Fruit fly (Drosophila melanogaster) whole organism, wandering third instar larva: ENCODE data around the gene Btk.

Experiments
- Abd-B ChIP-seq: fragments of >200 bp; optimal IDR thresholded peaks from 2 replicates; lab custom pipeline; 2017; ENCODE audit warnings: missing biosample characterization, missing genetic modification characterization
- CG32264 ChIP-seq: fragments of 200-800 bp; sonication (Bioruptor generic); optimal IDR thresholded peaks from 2 replicates; lab custom pipeline; 2016; ENCODE audit warnings: missing biosample characterization, missing genetic modification characterization
- CG9705 ChIP-seq: fragments of 200-800 bp; sonication (Bioruptor generic); optimal IDR thresholded peaks from 2 replicates; lab custom pipeline; 2018; ENCODE audit warnings: missing biosample characterization, mild to moderate bottlenecking, missing genetic modification characterization
- CrebA ChIP-seq: fragments of 200-800 bp; sonication (Bioruptor generic); optimal IDR thresholded peaks from 2 replicates; lab custom pipeline; 2016; ENCODE audit warnings: missing biosample characterization, mild to moderate bottlenecking, missing genetic modification characterization, borderline replicate concordance
- Dfd ChIP-seq: fragments of >200 bp; optimal IDR thresholded peaks from 2 replicates; lab custom pipeline; 2017; ENCODE audit warnings: missing biosample characterization, missing genetic modification characterization
- Dif ChIP-seq: fragments of 200-275, 200-300 bp; sonication (Bioruptor generic); optimal IDR thresholded peaks from 2 replicates; lab custom pipeline; 2018; ENCODE audit warnings: missing biosample characterization, missing genetic modification characterization; ENCODE audit not compliant: partially characterized antibody
- GATAd ChIP-seq: sonication (Bioruptor generic); optimal IDR thresholded peaks from 2 replicates; lab custom pipeline; 2016; ENCODE audit warnings: missing biosample characterization, missing genetic modification characterization
- HLH106 ChIP-seq: fragments of 200-800 bp; optimal IDR thresholded peaks from 3 replicates; lab custom pipeline; 2019; ENCODE audit warnings: missing biosample characterization, mild to moderate bottlenecking, missing genetic modification characterization, moderate library complexity
- Hnf4 ChIP-seq: fragments of 200-800 bp; sonication (Bioruptor generic); optimal IDR thresholded peaks from 2 replicates; lab custom pipeline; 2016; ENCODE audit warnings: missing biosample characterization, mild to moderate bottlenecking, missing genetic modification characterization
- Hr78 ChIP-seq: fragments of >200 bp; optimal IDR thresholded peaks from 2 replicates; lab custom pipeline; 2017; ENCODE audit warnings: missing biosample characterization, missing genetic modification characterization
- Hr83 ChIP-seq: fragments of 200-300 bp; sonication (Bioruptor generic); optimal IDR thresholded peaks from 2 replicates; lab custom pipeline; 2016; ENCODE audit warnings: missing biosample characterization, mild to moderate bottlenecking, missing genetic modification characterization, moderate library complexity; ENCODE audit not compliant: poor library complexity, severe bottlenecking
- Jra ChIP-seq: sonication (Bioruptor generic); optimal IDR thresholded peaks from 2 replicates; lab custom pipeline; 2016; ENCODE audit warnings: missing biosample characterization, missing genetic modification characterization
- Mio ChIP-seq: sonication (Bioruptor generic); optimal IDR thresholded peaks from 2 replicates; lab custom pipeline; 2016; ENCODE audit warnings: missing biosample characterization, missing genetic modification characterization
- Myc ChIP-seq: fragments of >200 bp; optimal IDR thresholded peaks from 2 replicates; lab custom pipeline; 2017
- N ChIP-seq: fragments of >200 bp; optimal IDR thresholded peaks from 2 replicates; lab custom pipeline; 2018; ENCODE audit warnings: missing biosample characterization, missing external identifiers, missing genetic modification characterization
- OdsH ChIP-seq: fragments of 200-800 bp; sonication (Bioruptor generic); optimal IDR thresholded peaks from 2 replicates; lab custom pipeline; 2016; ENCODE audit warnings: missing biosample characterization, mild to moderate bottlenecking, missing genetic modification characterization
- Rel ChIP-seq, 2 experiments: fragments of 200-800 bp; sonication (Bioruptor generic) in 1 of 2; optimal IDR thresholded peaks; 2 replicates in 1 of 2; 3 replicates in 1 of 2; lab custom pipeline; 2016 to 2019; ENCODE audit warnings: mild to moderate bottlenecking in 2 of 2, missing biosample characterization in 2 of 2, missing genetic modification characterization in 2 of 2, moderate library complexity in 1 of 2
- Sp1 ChIP-seq: fragments of 200-800 bp; sonication (Bioruptor generic); optimal IDR thresholded peaks from 3 replicates; lab custom pipeline; 2019; ENCODE audit warnings: missing biosample characterization, mild to moderate bottlenecking, missing genetic modification characterization, moderate library complexity
- Vsx2 ChIP-seq: fragments of 200-300, 225-300 bp; sonication (Bioruptor generic); optimal IDR thresholded peaks from 2 replicates; lab custom pipeline; 2018; ENCODE audit warnings: missing biosample characterization, missing genetic modification characterization; ENCODE audit not compliant: partially characterized antibody
- br ChIP-seq: fragments of 200-800 bp; sonication (Bioruptor generic); optimal IDR thresholded peaks from 2 replicates; lab custom pipeline; 2016; ENCODE audit warnings: missing biosample characterization, missing genetic modification characterization
- brk ChIP-seq: fragments of 200-800 bp; sonication (Bioruptor generic); optimal IDR thresholded peaks from 2 replicates; lab custom pipeline; 2016; ENCODE audit warnings: missing biosample characterization, mild to moderate bottlenecking, missing genetic modification characterization
- dl ChIP-seq, 2 experiments: fragments of 175-275, 200-275 bp in 1 of 2; fragments of 200-275 bp in 1 of 2; sonication (Bioruptor generic); optimal IDR thresholded peaks; lab custom pipeline; 2018; ENCODE audit warnings: mild to moderate bottlenecking in 2 of 2, missing biosample characterization in 2 of 2, missing genetic modification characterization in 2 of 2, moderate library complexity in 2 of 2; ENCODE audit not compliant: partially characterized antibody in 2 of 2, insufficient read depth in 1 of 2
- dmrt93B ChIP-seq: fragments of 200-800 bp; sonication (Bioruptor generic); optimal IDR thresholded peaks from 2 replicates; lab custom pipeline; 2018; ENCODE audit warnings: missing biosample characterization, mild to moderate bottlenecking, missing genetic modification characterization
- dsf ChIP-seq: sonication (Bioruptor generic); optimal IDR thresholded peaks from 2 replicates; lab custom pipeline; 2016; ENCODE audit warnings: missing biosample characterization, missing genetic modification characterization, borderline replicate concordance
- ey ChIP-seq: fragments of 200-800 bp; sonication (Bioruptor generic); optimal IDR thresholded peaks from 2 replicates; lab custom pipeline; 2016; ENCODE audit warnings: missing biosample characterization, missing genetic modification characterization
- foxo ChIP-seq, 2 experiments: fragments of 200-800 bp; sonication (Bioruptor generic); optimal IDR thresholded peaks; 2 replicates in 1 of 2; 3 replicates in 1 of 2; lab custom pipeline; 2016 to 2017; ENCODE audit warnings: missing biosample characterization in 2 of 2, missing genetic modification characterization in 2 of 2
- fru ChIP-seq: fragments of 200-800 bp; sonication (Bioruptor generic); optimal IDR thresholded peaks from 3 replicates; lab custom pipeline; 2016; ENCODE audit warnings: missing biosample characterization, mild to moderate bottlenecking, missing genetic modification characterization
- h ChIP-seq: fragments of 200-800 bp; sonication (Bioruptor generic); optimal IDR thresholded peaks from 3 replicates; lab custom pipeline; 2016; ENCODE audit warnings: missing biosample characterization, mild to moderate bottlenecking, missing genetic modification characterization
- jim ChIP-seq: fragments of 175-275, 200-325 bp; sonication (Bioruptor generic); optimal IDR thresholded peaks from 2 replicates; lab custom pipeline; 2016; ENCODE audit warnings: missing biosample characterization, mild to moderate bottlenecking, missing genetic modification characterization
- lola ChIP-seq: fragments of >200 bp; optimal IDR thresholded peaks from 2 replicates; lab custom pipeline; 2017; ENCODE audit warnings: missing biosample characterization, missing genetic modification characterization
- pan ChIP-seq: fragments of >200 bp; optimal IDR thresholded peaks from 2 replicates; lab custom pipeline; 2017
- psq ChIP-seq: fragments of 200-800 bp; sonication (Bioruptor generic); optimal IDR thresholded peaks from 3 replicates; lab custom pipeline; 2017; ENCODE audit warnings: missing biosample characterization, mild to moderate bottlenecking, missing genetic modification characterization, moderate library complexity
- rgr ChIP-seq: fragments of 200-800 bp; sonication (Bioruptor generic); optimal IDR thresholded peaks from 3 replicates; lab custom pipeline; 2016; ENCODE audit warnings: missing biosample characterization, mild to moderate bottlenecking, missing genetic modification characterization
- sage ChIP-seq: fragments of 200-800 bp; sonication (Bioruptor generic); optimal IDR thresholded peaks from 2 replicates; lab custom pipeline; 2016; ENCODE audit warnings: missing biosample characterization, mild to moderate bottlenecking, missing genetic modification characterization
- sv ChIP-seq: fragments of 200-800 bp; sonication (Bioruptor generic); optimal IDR thresholded peaks from 3 replicates; lab custom pipeline; 2016; ENCODE audit warnings: missing biosample characterization, missing genetic modification characterization
- tai ChIP-seq: sonication (Bioruptor generic); optimal IDR thresholded peaks from 2 replicates; lab custom pipeline; 2016; ENCODE audit warnings: missing biosample characterization, missing genetic modification characterization
- usp ChIP-seq: fragments of >200 bp; optimal IDR thresholded peaks from 2 replicates; lab custom pipeline; 2017; ENCODE audit warnings: missing biosample characterization, missing genetic modification characterization
- woc ChIP-seq: sonication (Bioruptor generic); optimal IDR thresholded peaks from 2 replicates; lab custom pipeline; 2016; ENCODE audit warnings: missing biosample characterization, mild to moderate bottlenecking, missing genetic modification characterization

Btk gene

dm6 chr2L:8292159-8292887, 8.6 kb downstream of the Btk start (continued):
- TF ChIP-seq tai (GFP tag; lab: Kevin White, UChicago) (peak; percentile 80), dsf (GFP tag; lab: Kevin White, UChicago) (peak; percentile 26), N (GFP tag; lab: Kevin White, UChicago) (no peak), CrebA (GFP tag; lab: Kevin White, UChicago) (peak; percentile 62), HLH106 (tag; lab: Kevin White, UChicago) (peak; percentile 78), ey (GFP tag; lab: Kevin White, UChicago) (peak; percentile 88), lola (no peak), fru (GFP tag; lab: Kevin White, UChicago) (peak; percentile 78)

dm6 chr2L:8290653-8291233, 10.1 kb downstream of the Btk start:
- TF ChIP-seq GATAd (GFP tag; lab: Kevin White, UChicago) (no peak), psq (GFP tag; lab: Kevin White, UChicago) (peak; percentile 76), Rel (GFP tag; optimal IDR thresholded peaks at IDR 0.05; lab: Kevin White, UChicago) (peak; percentile 8), Rel (tag; optimal IDR thresholded peaks at IDR 0.05; lab: Kevin White, UChicago) (peak; percentile 62), Hr83 (GFP tag; lab: Kevin White, UChicago) (no peak), lola (no peak), HLH106 (tag; lab: Kevin White, UChicago) (peak; percentile 87), ey (GFP tag; lab: Kevin White, UChicago) (peak; percentile 85), brk (GFP tag; lab: Kevin White, UChicago) (peak; percentile 61), h (peak; percentile 89), foxo (GFP tag; optimal IDR thresholded peaks at IDR 0.05; lab: Kevin White, UChicago) (peak; percentile 30 to 89), pan (no peak), Dfd (GFP tag; lab: Kevin White, UChicago) (no peak), dl (GFP tag; optimal IDR thresholded peaks at IDR 0.05; lab: Kevin White, UChicago; ENCODE audit: insufficient read depth in 1 of 2, partially characterized antibody in 2 of 2) (no peak), woc (GFP tag; lab: Kevin White, UChicago) (peak; percentile 85), dmrt93B (GFP tag; lab: Kevin White, UChicago) (peak; percentile 73), Hr78 (GFP tag; lab: Kevin White, UChicago) (no peak), Abd-B (GFP tag; lab: Kevin White, UChicago) (no peak), CG32264 (GFP tag; lab: Kevin White, UChicago) (peak; percentile 59), jim (GFP tag; lab: Kevin White, UChicago) (no peak), Myc (lab: Kevin White, UChicago) (no peak), CrebA (GFP tag; lab: Kevin White, UChicago) (peak; percentile 62), fru (GFP tag; lab: Kevin White, UChicago) (peak; percentile 87), Vsx2 (GFP tag; lab: Kevin White, UChicago) (no peak), sv (no peak), tai (GFP tag; lab: Kevin White, UChicago) (peak; percentile 81), sage (GFP tag; lab: Kevin White, UChicago) (peak; percentile 73), Mio (GFP tag; lab: Kevin White, UChicago) (peak; percentile 15), rgr (GFP tag; lab: Kevin White, UChicago) (peak; percentile 83), usp (no peak), N (GFP tag; lab: Kevin White, UChicago) (no peak), Jra (peak; percentile 64), Dif (GFP tag; lab: Kevin White, UChicago) (no peak), OdsH (GFP tag; lab: Kevin White, UChicago) (peak; percentile 83), br (GFP tag; lab: Kevin White, UChicago) (peak; percentile 85), dsf (GFP tag; lab: Kevin White, UChicago) (no peak), CG9705 (GFP tag; lab: Kevin White, UChicago) (peak; percentile 63), Sp1 (GFP tag; lab: Kevin White, UChicago) (peak; percentile 85), Hnf4 (GFP tag; lab: Kevin White, UChicago) (peak; percentile 85)
